Worm (Caenorhabditis elegans): ENCODE measurements around the gene C31H1.2.

ce11 chrIV:5783675-5784074 lies 7.4 kb upstream of the C31H1.2 start:
- TF ChIP-seq ceh-24 (tag; optimal IDR thresholded peaks at IDR 0.05) (no peak), unc-86 (tag; optimal IDR thresholded peaks at IDR 0.05) (no peak), ceh-48 (tag; optimal IDR thresholded peaks at IDR 0.05) (no peak), nhr-11 (tag; optimal IDR thresholded peaks at IDR 0.05) (no peak), pha-2 (tag; optimal IDR thresholded peaks at IDR 0.05) (no peak), pag-3 (tag; optimal IDR thresholded peaks at IDR 0.05; ENCODE audit: borderline replicate concordance) (no peak), elt-2 (tag; optimal IDR thresholded peaks at IDR 0.05) (no peak), ama-1 (optimal IDR thresholded peaks at IDR 0.05) (no peak), F13H6.1 (tag; optimal IDR thresholded peaks at IDR 0.05) (no peak)

Measured in whole organism, late embryonic.